Worm (Caenorhabditis elegans) whole organism, L2 larva: ENCODE data around the gene ZK370.4.

Experiments
- C34F6.9 ChIP-seq: fragments of 150-350 bp; optimal IDR thresholded peaks from 2 replicates; lab custom pipeline; 2014; ENCODE audit warnings: missing biosample characterization, missing genetic modification characterization
- F13H6.1 ChIP-seq: sonication (generic microtip); optimal IDR thresholded peaks from 2 replicates; lab custom pipeline; 2016; ENCODE audit warnings: missing genetic modification characterization, missing compliant biosample characterization
- R02D3.7 ChIP-seq: fragments of 150-350 bp; optimal IDR thresholded peaks from 2 replicates; lab custom pipeline; 2014; ENCODE audit warnings: missing biosample characterization, missing genetic modification characterization
- Y55F3AM.14 ChIP-seq: fragments of 200-800 bp; sonication (Bioruptor generic); optimal IDR thresholded peaks from 2 replicates; lab custom pipeline; 2018; ENCODE audit warnings: mild to moderate bottlenecking, missing genetic modification characterization, missing compliant biosample characterization
- alr-1 ChIP-seq: fragments of 150-350 bp; optimal IDR thresholded peaks from 2 replicates; lab custom pipeline; 2014; ENCODE audit warnings: missing biosample characterization, missing genetic modification characterization
- aly-2 ChIP-seq: fragments of 150-350 bp; optimal IDR thresholded peaks from 2 replicates; lab custom pipeline; 2014; ENCODE audit warnings: missing biosample characterization, missing genetic modification characterization
- ama-1 ChIP-seq: fragments of 150-350 bp; optimal IDR thresholded peaks from 2 replicates; lab custom pipeline; 2018; ENCODE audit warnings: inconsistent platforms
- blmp-1 ChIP-seq: sonication (generic microtip); optimal IDR thresholded peaks from 2 replicates; lab custom pipeline; 2017; ENCODE audit warnings: missing genetic modification characterization, mild to moderate bottlenecking, missing compliant biosample characterization, antibody characterized with exemption, moderate library complexity; ENCODE audit not compliant: insufficient read depth
- crh-2 ChIP-seq: sonication (generic microtip); optimal IDR thresholded peaks from 2 replicates; lab custom pipeline; 2017; ENCODE audit warnings: missing biosample characterization, missing genetic modification characterization
- egl-27 ChIP-seq: sonication (generic microtip); optimal IDR thresholded peaks from 3 replicates; lab custom pipeline; 2017; ENCODE audit warnings: missing biosample characterization, missing genetic modification reagents, missing genetic modification characterization
- elt-1 ChIP-seq: fragments of 150-350 bp; optimal IDR thresholded peaks from 2 replicates; lab custom pipeline; 2014; ENCODE audit warnings: missing biosample characterization, missing genetic modification characterization
- gmeb-1 ChIP-seq: fragments of 150-350 bp; optimal IDR thresholded peaks from 2 replicates; lab custom pipeline; 2014; ENCODE audit warnings: missing biosample characterization, missing genetic modification characterization
- lin-11 ChIP-seq: fragments of 150-350 bp; sonication (generic microtip); optimal IDR thresholded peaks from 2 replicates; lab custom pipeline; 2014; ENCODE audit warnings: missing biosample characterization, missing genetic modification characterization, inconsistent platforms, mixed read lengths
- lin-13 ChIP-seq: fragments of 150-350 bp; optimal IDR thresholded peaks from 2 replicates; lab custom pipeline; 2014; ENCODE audit warnings: missing biosample characterization, missing genetic modification reagents, missing genetic modification characterization
- lin-39 ChIP-seq: fragments of 150-350 bp; optimal IDR thresholded peaks from 2 replicates; lab custom pipeline; 2014; ENCODE audit warnings: missing biosample characterization, missing genetic modification reagents, missing genetic modification characterization
- lsy-2 ChIP-seq, 2 experiments: fragments of 150-350 bp in 1 of 2; sonication (generic microtip) in 1 of 2; optimal IDR thresholded peaks; 2 replicates each; lab custom pipeline; 2014 to 2017; ENCODE audit warnings: missing biosample characterization in 2 of 2, missing genetic modification characterization in 2 of 2
- mab-5 ChIP-seq: fragments of 150-350 bp; optimal IDR thresholded peaks from 2 replicates; lab custom pipeline; 2014; ENCODE audit warnings: missing biosample characterization, missing genetic modification characterization
- mbf-1 ChIP-seq: sonication (generic microtip); optimal IDR thresholded peaks from 2 replicates; lab custom pipeline; 2017; ENCODE audit warnings: missing biosample characterization, missing genetic modification characterization
- nhr-10 ChIP-seq: sonication (generic microtip); optimal IDR thresholded peaks from 2 replicates; lab custom pipeline; 2017; ENCODE audit warnings: missing biosample characterization, missing genetic modification characterization
- nhr-11 ChIP-seq: fragments of 150-350 bp; optimal IDR thresholded peaks from 2 replicates; lab custom pipeline; 2014; ENCODE audit warnings: missing biosample characterization, missing genetic modification characterization
- nhr-129 ChIP-seq: fragments of 150-350 bp; optimal IDR thresholded peaks from 2 replicates; lab custom pipeline; 2014; ENCODE audit warnings: missing biosample characterization, missing genetic modification characterization
- nhr-23 ChIP-seq: fragments of 150-350 bp; optimal IDR thresholded peaks from 2 replicates; lab custom pipeline; 2014; ENCODE audit warnings: missing biosample characterization, missing genetic modification reagents, missing genetic modification characterization
- nhr-25 ChIP-seq: fragments of 150-350 bp; sonication (generic microtip); optimal IDR thresholded peaks from 3 replicates; lab custom pipeline; 2014; ENCODE audit warnings: missing biosample characterization, missing genetic modification characterization
- nhr-77 ChIP-seq: fragments of 150-350 bp; optimal IDR thresholded peaks from 2 replicates; lab custom pipeline; 2014; ENCODE audit warnings: missing biosample characterization, missing genetic modification characterization
- sem-4 ChIP-seq: fragments of 150-350 bp; optimal IDR thresholded peaks from 2 replicates; lab custom pipeline; 2014; ENCODE audit warnings: missing biosample characterization, missing genetic modification reagents, missing genetic modification characterization
- skn-1 ChIP-seq: sonication (generic microtip); optimal IDR thresholded peaks from 2 replicates; lab custom pipeline; 2017; ENCODE audit warnings: missing biosample characterization, missing genetic modification characterization
- sma-3 ChIP-seq: sonication (generic microtip); optimal IDR thresholded peaks from 2 replicates; lab custom pipeline; 2016; ENCODE audit warnings: missing genetic modification reagents, missing genetic modification characterization, missing compliant biosample characterization
- sma-9 ChIP-seq, 2 experiments: fragments of 150-350 bp in 1 of 2; sonication (generic microtip) in 1 of 2; optimal IDR thresholded peaks; 2 replicates each; lab custom pipeline; 2014 to 2016; ENCODE audit warnings: missing genetic modification characterization in 2 of 2, mild to moderate bottlenecking in 1 of 2, missing biosample characterization in 1 of 2, missing compliant biosample characterization in 1 of 2, missing genetic modification reagents in 1 of 2, moderate library complexity in 1 of 2
- unc-55 ChIP-seq: fragments of 150-350 bp; sonication (generic microtip); optimal IDR thresholded peaks from 3 replicates; lab custom pipeline; 2014; ENCODE audit warnings: missing biosample characterization, missing genetic modification reagents, missing genetic modification characterization
- ztf-1 ChIP-seq: fragments of 200-800 bp; sonication (Bioruptor generic); conservative IDR thresholded peaks from 2 replicates; pipeline ENCODE4 v1.3.6; 2022; ENCODE audit warnings: missing genetic modification characterization, missing compliant biosample characterization
- ztf-11 ChIP-seq: sonication (generic microtip); optimal IDR thresholded peaks from 2 replicates; lab custom pipeline; 2017; ENCODE audit warnings: missing biosample characterization, missing genetic modification characterization

ZK370.4 gene

DNA sequence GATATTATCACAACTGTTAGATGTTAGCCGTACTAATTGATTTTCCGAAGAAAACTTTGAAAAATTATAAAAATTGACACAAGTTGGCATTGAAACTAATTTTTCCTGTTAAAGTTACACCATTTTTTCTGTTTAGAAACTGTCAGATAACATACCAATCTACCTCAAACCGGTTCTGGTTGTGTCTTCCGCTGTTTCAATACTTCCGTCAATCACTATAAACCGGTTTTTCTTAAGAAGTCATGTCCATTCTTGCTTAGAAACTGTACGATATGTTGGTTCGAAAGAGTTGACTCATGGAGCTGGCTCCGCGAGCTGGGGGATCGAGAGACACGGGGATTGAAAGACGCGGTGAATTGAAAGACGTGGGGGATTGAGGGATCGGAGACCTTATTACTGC, 39.0 kb upstream of the ZK370.4 start:
- TF ChIP-seq Y55F3AM.14 (GFP tag; lab: Kevin White, UChicago): no peak
- TF ChIP-seq nhr-25 (tag; lab: Kevin White, UChicago): peak; percentile 48
- TF ChIP-seq, all 48 proteins: peak for 1

DNA sequence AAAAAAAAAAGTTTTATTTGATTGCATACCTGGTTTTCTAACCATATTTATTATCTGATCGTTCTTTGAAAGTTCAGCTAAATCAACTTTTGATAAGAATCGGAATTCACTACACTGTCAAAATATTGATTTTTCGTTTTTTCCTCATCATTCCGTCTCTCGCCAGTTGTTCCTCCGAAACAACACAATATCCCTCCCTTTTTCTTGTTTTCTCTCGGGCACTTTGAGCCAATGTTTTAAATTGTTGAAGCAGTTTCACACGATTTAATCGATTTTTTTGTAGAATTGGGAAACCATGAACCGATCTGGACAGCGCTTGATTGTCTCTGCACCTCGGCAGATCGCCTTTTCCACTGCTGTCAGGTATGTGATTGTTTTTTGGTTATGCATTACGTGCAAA, 38.0 kb upstream of the ZK370.4 start, which contains the start of gene K02D10.1:
K02D10.1 (plus strand) TSS at position 284 of the 400 bp plus-strand sequence.
- peak; percentile 12 for TF ChIP-seq C34F6.9 (tag; lab: Kevin White, UChicago)
- TF ChIP-seq nhr-77 (tag; lab: Kevin White, UChicago): no peak
- TF ChIP-seq ama-1 (lab: Kevin White, UChicago): peak; percentile 2

DNA sequence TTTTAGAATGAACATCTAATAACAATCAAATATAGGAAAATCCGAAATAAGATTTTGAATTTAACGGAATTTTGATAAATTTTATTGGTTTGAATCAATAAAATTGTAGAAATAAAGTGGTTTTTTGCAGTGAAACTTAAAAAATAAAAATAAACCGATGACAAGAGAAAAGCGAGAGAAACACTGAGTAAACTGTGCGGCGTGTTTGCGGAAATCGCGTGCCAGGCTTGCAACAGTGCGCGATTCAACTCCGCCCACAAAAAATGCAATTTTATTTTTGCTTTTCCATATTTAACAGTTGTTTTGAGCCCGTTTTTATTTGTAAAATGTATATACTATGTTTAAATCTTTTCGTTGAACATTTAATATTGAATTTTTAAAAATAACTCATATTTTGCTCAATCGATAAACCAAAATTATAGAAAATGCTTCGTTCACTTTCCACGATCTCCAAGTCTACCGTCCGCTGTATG, 36.7 kb upstream of the ZK370.4 start, which contains the start of gene mtss-1:
mtss-1 (plus strand) TSS at position 423 of the 473 bp plus-strand sequence.
- TF ChIP-seq gmeb-1 (tag; lab: Kevin White, UChicago) (peak; percentile 58), nhr-23 (tag; lab: Kevin White, UChicago) (no peak), mbf-1 (tag; lab: Kevin White, UChicago) (peak; percentile 16), lin-13 (GFP tag; lab: Kevin White, UChicago) (peak; percentile 48), nhr-25 (tag; lab: Kevin White, UChicago) (no peak), nhr-129 (peak; percentile 49), nhr-10 (tag; lab: Kevin White, UChicago) (no peak), blmp-1 (tag; lab: Kevin White, UChicago) (peak; percentile 1), F13H6.1 (tag; lab: Kevin White, UChicago) (peak; percentile 69), mab-5 (tag; lab: Kevin White, UChicago) (peak; percentile 44), crh-2 (tag; lab: Kevin White, UChicago) (peak; percentile 38), sma-3 (GFP tag; lab: Kevin White, UChicago) (peak; percentile 41), aly-2 (no peak), C34F6.9 (tag; lab: Kevin White, UChicago) (peak; percentile 50), sma-9 (GFP tag; optimal IDR thresholded peaks at IDR 0.05; lab: Kevin White, UChicago) (peak; percentile 52), sma-9 (tag; optimal IDR thresholded peaks at IDR 0.05; lab: Kevin White, UChicago) (no peak), lsy-2 (tag; optimal IDR thresholded peaks at IDR 0.05; lab: Kevin White, UChicago) (peak; percentile 26 to 67), lin-11 (peak; percentile 45), unc-55 (peak; percentile 73), skn-1 (tag; lab: Kevin White, UChicago) (peak; percentile 13)

DNA sequence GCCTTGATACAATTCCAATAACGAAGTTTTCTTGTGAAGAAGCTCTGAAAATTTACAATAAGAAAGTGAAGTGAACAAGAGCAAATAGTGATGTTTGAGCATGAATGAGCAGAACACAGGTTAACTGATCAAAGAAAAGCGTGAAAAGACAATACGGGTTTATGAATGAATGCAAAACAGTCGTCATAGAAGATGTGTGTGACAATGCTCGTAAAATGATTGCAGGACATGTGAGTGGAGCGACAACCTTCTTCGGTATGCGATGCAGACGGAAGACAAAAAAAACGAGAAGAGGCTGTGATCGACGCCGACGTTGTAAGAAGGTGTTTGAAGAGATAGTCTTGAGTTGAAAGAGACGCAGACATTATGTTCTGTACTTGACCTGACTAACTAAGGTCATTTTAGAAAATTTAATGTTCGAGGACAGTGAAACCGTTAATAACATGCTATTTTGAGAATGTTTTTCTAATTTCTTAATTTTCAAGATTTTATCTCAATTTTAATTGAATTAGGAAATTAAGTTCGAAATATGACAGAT, 36.2 kb upstream of the ZK370.4 start, which contains the start of gene mig-22:
mig-22 (minus strand) TSS at position 51 of the 538 bp plus-strand sequence.
- TF ChIP-seq nhr-11 (tag; lab: Kevin White, UChicago) (no peak), F13H6.1 (tag; lab: Kevin White, UChicago) (no peak), ztf-1 (GFP tag; lab: Robert Waterston, UW) (no peak), sem-4 (tag; lab: Kevin White, UChicago) (no peak), nhr-129 (peak; percentile 7), alr-1 (tag; lab: Kevin White, UChicago) (no peak), ztf-11 (tag; lab: Kevin White, UChicago) (no peak), R02D3.7 (tag; lab: Kevin White, UChicago) (no peak), skn-1 (tag; lab: Kevin White, UChicago) (no peak), lin-39 (tag; lab: Kevin White, UChicago) (no peak), Y55F3AM.14 (GFP tag; lab: Kevin White, UChicago) (no peak), blmp-1 (tag; lab: Kevin White, UChicago) (peak; percentile 33), unc-55 (no peak), nhr-25 (tag; lab: Kevin White, UChicago) (peak; percentile 17), egl-27 (tag; lab: Kevin White, UChicago) (no peak)

DNA sequence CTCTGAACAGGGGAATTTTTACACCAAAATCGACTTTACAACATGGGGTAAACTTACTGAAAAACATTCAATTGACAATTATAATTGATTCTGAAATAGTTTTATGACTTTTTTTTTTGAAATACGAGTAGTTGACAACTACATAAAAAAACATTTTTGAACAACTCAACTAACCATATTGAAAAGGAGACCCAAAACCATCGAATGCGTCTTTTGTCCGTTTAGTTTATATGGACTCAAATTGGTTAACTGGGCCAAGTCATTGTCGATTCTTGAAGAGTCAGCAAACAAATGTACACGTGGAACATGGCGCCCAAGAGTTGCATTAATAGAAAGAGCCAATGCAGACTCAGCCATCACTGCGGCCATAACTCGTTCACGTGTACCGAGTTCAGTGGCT, 35.3 kb upstream of the ZK370.4 start:
- no peak for TF ChIP-seq ztf-1 (GFP tag; lab: Robert Waterston, UW)
- no peak for TF ChIP-seq C34F6.9 (tag; lab: Kevin White, UChicago)
- TF ChIP-seq elt-1 (tag; lab: Kevin White, UChicago): no peak
- TF ChIP-seq lsy-2 (tag; optimal IDR thresholded peaks at IDR 0.05; lab: Kevin White, UChicago): no peak
